Fruit fly (Drosophila melanogaster) whole organism, wandering third instar larva: ENCODE data around the gene CG17786.

ENCODE experiments used
- HLH106 ChIP-seq: fragments of 200-800 bp; optimal IDR thresholded peaks from 3 replicates; lab custom pipeline; 2019; ENCODE audit warnings: missing biosample characterization, mild to moderate bottlenecking, missing genetic modification characterization, moderate library complexity
- Hnf4 ChIP-seq: fragments of 200-800 bp; sonication (Bioruptor generic); optimal IDR thresholded peaks from 2 replicates; lab custom pipeline; 2016; ENCODE audit warnings: missing biosample characterization, mild to moderate bottlenecking, missing genetic modification characterization
- Hr83 ChIP-seq: fragments of 200-300 bp; sonication (Bioruptor generic); optimal IDR thresholded peaks from 2 replicates; lab custom pipeline; 2016; ENCODE audit warnings: missing biosample characterization, mild to moderate bottlenecking, missing genetic modification characterization, moderate library complexity; ENCODE audit not compliant: poor library complexity, severe bottlenecking
- Sp1 ChIP-seq: fragments of 200-800 bp; sonication (Bioruptor generic); optimal IDR thresholded peaks from 3 replicates; lab custom pipeline; 2019; ENCODE audit warnings: missing biosample characterization, mild to moderate bottlenecking, missing genetic modification characterization, moderate library complexity
- psq ChIP-seq: fragments of 200-800 bp; sonication (Bioruptor generic); optimal IDR thresholded peaks from 3 replicates; lab custom pipeline; 2017; ENCODE audit warnings: missing biosample characterization, mild to moderate bottlenecking, missing genetic modification characterization, moderate library complexity
- rgr ChIP-seq: fragments of 200-800 bp; sonication (Bioruptor generic); optimal IDR thresholded peaks from 3 replicates; lab custom pipeline; 2016; ENCODE audit warnings: missing biosample characterization, mild to moderate bottlenecking, missing genetic modification characterization

- TF ChIP-seq Sp1 (GFP tag; lab: Kevin White, UChicago) (no peak), HLH106 (tag; lab: Kevin White, UChicago) (no peak), Hr83 (GFP tag; lab: Kevin White, UChicago) (no peak), psq (no peak), Hnf4 (no peak), rgr (GFP tag; lab: Kevin White, UChicago) (no peak)
Observed at dm6 chr3R:24258333-24258732, 39.8 kb upstream of the CG17786 start.
